Fruit fly (Drosophila melanogaster) whole organism, embryonic: ENCODE measurements around the gene CG18213.
A peak's percentile ranks its signal among the peaks of the same experiment; 100 is the strongest.

Source experiments
- Blimp-1 ChIP-seq: fragments of 200-800 bp; sonication (Bioruptor generic); optimal IDR thresholded peaks from 3 replicates; lab custom pipeline; 2018; ENCODE audit warnings: missing biosample characterization, missing genetic modification characterization, mild to moderate bottlenecking, moderate library complexity, missing genetic modification reagents
- CG10431 ChIP-seq: fragments of 200-800 bp; sonication (Bioruptor generic); optimal IDR thresholded peaks from 3 replicates; lab custom pipeline; 2018; ENCODE audit warnings: missing biosample characterization, mild to moderate bottlenecking, missing genetic modification characterization
- CG11695 ChIP-seq: fragments of 200-800 bp; sonication (Bioruptor generic); IDR thresholded peaks from 3 replicates; pipeline ENCODE4 v1.3.6; 2022; ENCODE audit warnings: missing biosample characterization, missing genetic modification characterization
- CG13287 ChIP-seq: fragments of 200-800 bp; sonication (Bioruptor generic); IDR thresholded peaks from 2 replicates; pipeline ENCODE4 v1.3.6; 2022; ENCODE audit warnings: missing biosample characterization, missing genetic modification characterization; ENCODE audit not compliant: partially characterized antibody
- CG13424 ChIP-seq: fragments of 200-800 bp; sonication (Bioruptor generic); optimal IDR thresholded peaks from 2 replicates; lab custom pipeline; 2019; ENCODE audit warnings: missing biosample characterization, mild to moderate bottlenecking, missing genetic modification characterization, moderate library complexity
- CG13775 ChIP-seq: fragments of 200-800 bp; sonication (Bioruptor generic); optimal IDR thresholded peaks from 3 replicates; lab custom pipeline; 2017; ENCODE audit warnings: missing biosample characterization, mild to moderate bottlenecking, missing genetic modification characterization
- CG14667 ChIP-seq: fragments of 200-800 bp; sonication (Bioruptor generic); IDR thresholded peaks from 2 replicates; pipeline ENCODE4 v1.3.6; 2022; ENCODE audit warnings: missing biosample characterization, missing genetic modification characterization
- CG16863 ChIP-seq: fragments of 200-800 bp; sonication (Bioruptor generic); optimal IDR thresholded peaks from 3 replicates; lab custom pipeline; 2016; ENCODE audit warnings: missing biosample characterization, missing genetic modification characterization
- CG17829 ChIP-seq: fragments of 200-800 bp; optimal IDR thresholded peaks from 2 replicates; lab custom pipeline; 2019; ENCODE audit warnings: missing biosample characterization, mild to moderate bottlenecking, missing genetic modification characterization, moderate library complexity
- CG30403 ChIP-seq: fragments of 200-800 bp; sonication (Bioruptor generic); optimal IDR thresholded peaks from 3 replicates; lab custom pipeline; 2016; ENCODE audit warnings: missing biosample characterization, missing genetic modification characterization
- CG30431 ChIP-seq: fragments of 200-800 bp; sonication (Bioruptor generic); optimal IDR thresholded peaks from 2 replicates; lab custom pipeline; 2017; ENCODE audit warnings: missing biosample characterization, missing genetic modification characterization
- CG31224 ChIP-seq: fragments of 200-800 bp; sonication (Bioruptor generic); IDR thresholded peaks from 2 replicates; pipeline ENCODE4 v1.3.6; 2022; ENCODE audit warnings: missing biosample characterization, missing genetic modification characterization
- CG31388 ChIP-seq: fragments of 200-800 bp; sonication (Bioruptor generic); optimal IDR thresholded peaks from 2 replicates; lab custom pipeline; 2016; ENCODE audit warnings: missing biosample characterization, missing genetic modification characterization
- CG42726 ChIP-seq: fragments of 200-800 bp; sonication (Bioruptor generic); IDR thresholded peaks from 2 replicates; pipeline ENCODE4 v1.3.6; 2022; ENCODE audit warnings: missing biosample characterization, missing genetic modification characterization; ENCODE audit not compliant: partially characterized antibody
- CG6254 ChIP-seq: fragments of 200-800 bp; sonication (Bioruptor generic); optimal IDR thresholded peaks from 3 replicates; lab custom pipeline; 2017; ENCODE audit warnings: mild to moderate bottlenecking, missing biosample characterization, missing genetic modification reagents, missing genetic modification characterization
- CG7839 ChIP-seq: fragments of 200-800 bp; sonication (Bioruptor generic); optimal IDR thresholded peaks from 3 replicates; lab custom pipeline; 2018; ENCODE audit warnings: missing biosample characterization, mild to moderate bottlenecking, missing genetic modification characterization, moderate library complexity
- CG7928 ChIP-seq: fragments of 200-800 bp; sonication (Bioruptor generic); optimal IDR thresholded peaks from 2 replicates; lab custom pipeline; 2017; ENCODE audit warnings: missing biosample characterization, mild to moderate bottlenecking, missing genetic modification characterization
- CG7963 ChIP-seq: fragments of 200-800 bp; sonication (Bioruptor generic); IDR thresholded peaks from 3 replicates; pipeline ENCODE4 v1.3.6; 2022; ENCODE audit warnings: missing biosample characterization, missing genetic modification characterization; ENCODE audit not compliant: partially characterized antibody
- CG8281 ChIP-seq: fragments of 200-800 bp; sonication (Bioruptor generic); optimal IDR thresholded peaks from 2 replicates; lab custom pipeline; 2018; ENCODE audit warnings: missing biosample characterization, mild to moderate bottlenecking, missing genetic modification characterization, moderate library complexity
- CG8924 ChIP-seq: fragments of 200-800 bp; optimal IDR thresholded peaks from 3 replicates; lab custom pipeline; 2019; ENCODE audit warnings: missing biosample characterization, mild to moderate bottlenecking, missing genetic modification characterization, moderate library complexity
- CHES-1-like ChIP-seq: fragments of 200-800 bp; sonication (Bioruptor generic); optimal IDR thresholded peaks from 2 replicates; lab custom pipeline; 2016; ENCODE audit warnings: missing biosample characterization, missing genetic modification characterization
- D ChIP-seq, 2 experiments: fragments of 200-800 bp in 1 of 2; fragments of >200 bp in 1 of 2; sonication (Bioruptor generic) in 1 of 2; optimal IDR thresholded peaks; 2 replicates in 1 of 2; 3 replicates in 1 of 2; lab custom pipeline; 2017; ENCODE audit warnings: mild to moderate bottlenecking in 1 of 2, missing biosample characterization in 1 of 2, missing genetic modification characterization in 1 of 2, missing genetic modification reagents in 1 of 2
- Dad ChIP-seq: fragments of 200-800 bp; sonication (Bioruptor generic); optimal IDR thresholded peaks from 3 replicates; lab custom pipeline; 2016; ENCODE audit warnings: missing biosample characterization, missing genetic modification characterization
- Ets97D ChIP-seq: fragments of 200-800 bp; sonication (Bioruptor generic); optimal IDR thresholded peaks from 3 replicates; lab custom pipeline; 2016; ENCODE audit warnings: missing biosample characterization, missing genetic modification characterization
- Gsc ChIP-seq: fragments of 200-800 bp; sonication (Bioruptor generic); IDR thresholded peaks from 2 replicates; pipeline ENCODE4 v1.3.6; 2022; ENCODE audit warnings: missing biosample characterization, missing genetic modification characterization
- HLH3B ChIP-seq: fragments of 200-800 bp; sonication (Bioruptor generic); IDR thresholded peaks from 2 replicates; pipeline ENCODE4 v1.3.6; 2022; ENCODE audit warnings: missing biosample characterization, missing genetic modification characterization
- Hmx ChIP-seq: fragments of 200-800 bp; sonication (Bioruptor generic); optimal IDR thresholded peaks from 2 replicates; lab custom pipeline; 2016; ENCODE audit warnings: missing biosample characterization, missing genetic modification characterization
- Jarid2 ChIP-seq: fragments of 200-800 bp; sonication (Bioruptor generic); optimal IDR thresholded peaks from 3 replicates; lab custom pipeline; 2017; ENCODE audit warnings: mild to moderate bottlenecking, missing biosample characterization, missing genetic modification reagents, missing genetic modification characterization
- Lim3 ChIP-seq: fragments of 200-800 bp; sonication (Bioruptor generic); IDR thresholded peaks from 2 replicates; pipeline ENCODE4 v1.3.6; 2022; ENCODE audit warnings: missing biosample characterization, missing genetic modification characterization
- MBD-R2 ChIP-seq: fragments of 200-800 bp; sonication (Bioruptor generic); IDR thresholded peaks from 2 replicates; pipeline ENCODE4 v1.3.6; 2022; ENCODE audit warnings: missing biosample characterization, missing genetic modification characterization
- Mad ChIP-seq: fragments of 200-800 bp; sonication (Bioruptor generic); optimal IDR thresholded peaks from 2 replicates; lab custom pipeline; 2016; ENCODE audit warnings: missing biosample characterization, missing genetic modification characterization
- Neu2 ChIP-seq: fragments of 200-800 bp; sonication (Bioruptor generic); optimal IDR thresholded peaks from 3 replicates; lab custom pipeline; 2016; ENCODE audit warnings: missing biosample characterization, missing genetic modification characterization, borderline replicate concordance
- Nf-YC ChIP-seq: fragments of 200-800 bp; optimal IDR thresholded peaks from 3 replicates; lab custom pipeline; 2019; ENCODE audit warnings: missing biosample characterization, mild to moderate bottlenecking, missing genetic modification characterization, moderate library complexity
- Scr ChIP-seq: fragments of 200-800 bp; sonication (Bioruptor generic); IDR thresholded peaks from 2 replicates; pipeline ENCODE4 v1.3.6; 2022; ENCODE audit warnings: missing biosample characterization, missing genetic modification characterization; ENCODE audit not compliant: partially characterized antibody
- Spps ChIP-seq: fragments of 200-800 bp; sonication (Bioruptor generic); optimal IDR thresholded peaks from 2 replicates; lab custom pipeline; 2018; ENCODE audit warnings: missing biosample characterization, mild to moderate bottlenecking, missing genetic modification characterization
- TFAM ChIP-seq: fragments of 200-800 bp; sonication (Bioruptor generic); optimal IDR thresholded peaks from 2 replicates; lab custom pipeline; 2017; ENCODE audit warnings: missing biosample characterization, missing genetic modification characterization, inconsistent platforms
- cato ChIP-seq: fragments of 200-800 bp; sonication (Bioruptor generic); optimal IDR thresholded peaks from 2 replicates; lab custom pipeline; 2016; ENCODE audit warnings: missing biosample characterization, missing genetic modification characterization, borderline replicate concordance
- ewg ChIP-seq: fragments of 200-800 bp; sonication (Bioruptor generic); optimal IDR thresholded peaks from 3 replicates; lab custom pipeline; 2017; ENCODE audit warnings: mild to moderate bottlenecking, missing biosample characterization, missing genetic modification reagents, missing genetic modification characterization
- fd96Cb ChIP-seq: fragments of 200-800 bp; sonication (Bioruptor generic); optimal IDR thresholded peaks from 2 replicates; lab custom pipeline; 2018; ENCODE audit warnings: missing biosample characterization, mild to moderate bottlenecking, missing genetic modification characterization, moderate library complexity
- gt ChIP-seq: fragments of 200-800 bp; sonication (Bioruptor generic); IDR thresholded peaks from 2 replicates; pipeline ENCODE4 v1.3.6; 2022; ENCODE audit warnings: missing biosample characterization, missing genetic modification characterization
- lmd ChIP-seq: fragments of 200-800 bp; sonication (Bioruptor generic); IDR thresholded peaks from 2 replicates; pipeline ENCODE4 v1.3.6; 2022; ENCODE audit warnings: missing biosample characterization, missing genetic modification characterization
- lola ChIP-seq, 3 experiments: fragments of >200 bp in 2 of 3; fragments of 200-800 bp in 1 of 3; sonication (Bioruptor generic) in 1 of 3; optimal IDR thresholded peaks; 2 replicates each; lab custom pipeline; 2017 to 2019; ENCODE audit warnings: missing biosample characterization in 3 of 3, missing genetic modification characterization in 3 of 3, mild to moderate bottlenecking in 1 of 3, moderate library complexity in 1 of 3
- maf-S ChIP-seq: fragments of 200-800 bp; sonication (Bioruptor generic); optimal IDR thresholded peaks from 2 replicates; lab custom pipeline; 2016; ENCODE audit warnings: missing biosample characterization, missing genetic modification characterization
- org-1 ChIP-seq: fragments of 200-800 bp; sonication (Bioruptor generic); optimal IDR thresholded peaks from 2 replicates; lab custom pipeline; 2017; ENCODE audit warnings: missing biosample characterization, missing genetic modification characterization
- pnt ChIP-seq: fragments of 200-800 bp; sonication (Bioruptor generic); optimal IDR thresholded peaks from 3 replicates; lab custom pipeline; 2016; ENCODE audit warnings: missing biosample characterization, missing genetic modification characterization
- psq ChIP-seq: fragments of 200-800 bp; sonication (Bioruptor generic); optimal IDR thresholded peaks from 2 replicates; lab custom pipeline; 2017; ENCODE audit warnings: missing biosample characterization, missing genetic modification characterization
- row ChIP-seq: fragments of 200-800 bp; sonication (Bioruptor generic); IDR thresholded peaks from 3 replicates; pipeline ENCODE4 v1.3.6; 2022; ENCODE audit warnings: missing biosample characterization, missing genetic modification characterization
- salm ChIP-seq: fragments of 200-800 bp; sonication (Bioruptor generic); optimal IDR thresholded peaks from 2 replicates; lab custom pipeline; 2018; ENCODE audit warnings: missing biosample characterization, mild to moderate bottlenecking, missing genetic modification characterization
- unc-4 ChIP-seq: fragments of 200-800 bp; sonication (Bioruptor generic); IDR thresholded peaks from 2 replicates; pipeline ENCODE4 v1.3.6; 2022; ENCODE audit warnings: missing biosample characterization, missing genetic modification characterization; ENCODE audit not compliant: partially characterized antibody
- z ChIP-seq: fragments of 200-800 bp; sonication (Bioruptor generic); IDR thresholded peaks from 3 replicates; pipeline ENCODE4 v1.3.6; 2022; ENCODE audit warnings: missing biosample characterization, missing genetic modification characterization

The CG18213 gene

dm6 chr3R:17056905-17057251, 16.9 kb upstream of the CG18213 start (continued):
- TF ChIP-seq CG11695 (no peak), CG13287 (GFP tag; lab: Robert Waterston, UW) (no peak), ewg (GFP tag; lab: Kevin White, UChicago) (peak; percentile 2), CG7928 (no peak), CG13775 (GFP tag; lab: Kevin White, UChicago) (no peak), CG7963 (GFP tag; lab: Robert Waterston, UW) (no peak), CG13424 (tag; lab: Kevin White, UChicago) (no peak), CG17829 (tag; lab: Kevin White, UChicago) (peak; percentile 27), lola (GFP tag; optimal IDR thresholded peaks at IDR 0.05; lab: Kevin White, UChicago) (peak in 1 of 3 experiments; percentile 16), CG14667 (GFP tag; lab: Robert Waterston, UW) (no peak), Spps (tag; lab: Kevin White, UChicago) (no peak), Ets97D (GFP tag; lab: Kevin White, UChicago) (no peak), Gsc (GFP tag; lab: Robert Waterston, UW) (no peak), TFAM (no peak), Jarid2 (GFP tag; lab: Kevin White, UChicago) (no peak), cato (GFP tag; lab: Kevin White, UChicago) (no peak), CG30431 (GFP tag; lab: Kevin White, UChicago) (no peak), CG30403 (GFP tag; lab: Kevin White, UChicago) (peak; percentile 27), Mad (no peak), CG8281 (tag; lab: Kevin White, UChicago) (no peak), CG8924 (no peak), z (GFP tag; lab: Robert Waterston, UW) (no peak), org-1 (no peak), Dad (GFP tag; lab: Kevin White, UChicago) (peak; percentile 61), CG16863 (GFP tag; lab: Kevin White, UChicago) (no peak), D (optimal IDR thresholded peaks at IDR 0.05; lab: Kevin White, UChicago) (no peak), D (GFP tag; optimal IDR thresholded peaks at IDR 0.05; lab: Kevin White, UChicago) (peak; percentile 44), psq (GFP tag; lab: Kevin White, UChicago) (no peak), HLH3B (GFP tag; lab: Robert Waterston, UW) (no peak), row (0 out of 3 replicates have a peak, but pooled peaks have one; percentile 11), Neu2 (GFP tag; lab: Kevin White, UChicago) (no peak), CG31224 (GFP tag; lab: Robert Waterston, UW) (no peak), CG6254 (GFP tag; lab: Kevin White, UChicago) (peak; percentile 45), pnt (GFP tag; lab: Kevin White, UChicago) (peak; percentile 2), CG42726 (no peak), Scr (GFP tag; lab: Robert Waterston, UW) (no peak), CG7839 (tag; lab: Kevin White, UChicago) (peak; percentile 54), Hmx (GFP tag; lab: Kevin White, UChicago) (no peak), CG10431 (GFP tag; lab: Kevin White, UChicago) (no peak), gt (no peak), Blimp-1 (GFP tag; lab: Kevin White, UChicago) (peak; percentile 44), maf-S (GFP tag; lab: Kevin White, UChicago) (no peak), Lim3 (GFP tag; lab: Robert Waterston, UW) (no peak), lmd (GFP tag; lab: Robert Waterston, UW) (0 out of 2 replicates have a peak, but pooled peaks have one; percentile 20), MBD-R2 (GFP tag; lab: Robert Waterston, UW) (no peak), CG31388 (no peak), Nf-YC (no peak), unc-4 (no peak), CHES-1-like (GFP tag; lab: Kevin White, UChicago) (no peak), fd96Cb (tag; lab: Kevin White, UChicago) (peak; percentile 45), salm (tag; lab: Kevin White, UChicago) (no peak)
